Worm (Caenorhabditis elegans): ENCODE data around the gene nep-25.

Gene nep-25

ce11 chrII:5841866-5842265 is at the start of gene nep-25:
TSS of gene nep-25 (plus strand) at chrII:5842240.
- TF ChIP-seq bed-3 (GFP tag; optimal IDR thresholded peaks at IDR 0.05) (no peak), ceh-39 (tag; optimal IDR thresholded peaks at IDR 0.05) (no peak), lsy-2 (tag; optimal IDR thresholded peaks at IDR 0.05) (no peak), ztf-11 (tag; optimal IDR thresholded peaks at IDR 0.05) (no peak), drap-1 (GFP tag; optimal IDR thresholded peaks at IDR 0.05) (no peak), unc-62 (GFP tag; optimal IDR thresholded peaks at IDR 0.05) (no peak), lin-32 (GFP tag; optimal IDR thresholded peaks at IDR 0.05) (no peak), unc-120 (tag; optimal IDR thresholded peaks at IDR 0.05; ENCODE audit: poor library complexity, severe bottlenecking) (no peak), mls-2 (tag; optimal IDR thresholded peaks at IDR 0.05) (no peak), ham-2 (GFP tag; optimal IDR thresholded peaks at IDR 0.05) (no peak), blmp-1 (tag; optimal IDR thresholded peaks at IDR 0.05) (no peak), hlh-1 (tag; optimal IDR thresholded peaks at IDR 0.05) (no peak), ceh-43 (GFP tag; optimal IDR thresholded peaks at IDR 0.05) (no peak)

- TF ChIP-seq ces-1 (GFP tag; optimal IDR thresholded peaks at IDR 0.05) (no peak), nhr-12 (tag; optimal IDR thresholded peaks at IDR 0.05) (no peak), elt-3 (tag; optimal IDR thresholded peaks at IDR 0.05) (no peak), M03D4.4 (tag; optimal IDR thresholded peaks at IDR 0.05) (no peak), ztf-11 (tag; optimal IDR thresholded peaks at IDR 0.05) (no peak), nhr-28 (tag; optimal IDR thresholded peaks at IDR 0.05) (no peak), mab-5 (tag; optimal IDR thresholded peaks at IDR 0.05) (no peak), tbx-8 (GFP tag; optimal IDR thresholded peaks at IDR 0.05) (no peak), nhr-76 (tag; optimal IDR thresholded peaks at IDR 0.05) (no peak), hlh-1 (tag; optimal IDR thresholded peaks at IDR 0.05) (no peak), blmp-1 (tag; optimal IDR thresholded peaks at IDR 0.05) (no peak)
Measured at ce11 chrII:5792490-5792889, 49.5 kb upstream of the nep-25 start, which contains the start of gene K05F1.14. TSS of gene K05F1.14 (minus strand) at chrII:5792590.

- TF ChIP-seq blmp-1 (tag; optimal IDR thresholded peaks at IDR 0.05) (no peak), nhr-76 (tag; optimal IDR thresholded peaks at IDR 0.05) (no peak), nhr-28 (tag; optimal IDR thresholded peaks at IDR 0.05) (no peak), mab-5 (tag; optimal IDR thresholded peaks at IDR 0.05) (no peak), lsy-2 (tag; optimal IDR thresholded peaks at IDR 0.05) (no peak), zip-8 (tag; optimal IDR thresholded peaks at IDR 0.05) (no peak), ces-1 (GFP tag; optimal IDR thresholded peaks at IDR 0.05) (no peak), sptf-1 (tag; optimal IDR thresholded peaks at IDR 0.05) (no peak), unc-62 (GFP tag; optimal IDR thresholded peaks at IDR 0.05) (no peak), M03D4.4 (tag; optimal IDR thresholded peaks at IDR 0.05) (no peak), nhr-2 (tag; optimal IDR thresholded peaks at IDR 0.05) (no peak), mls-2 (tag; optimal IDR thresholded peaks at IDR 0.05) (no peak), ceh-83 (GFP tag; optimal IDR thresholded peaks at IDR 0.05) (no peak), bed-3 (GFP tag; optimal IDR thresholded peaks at IDR 0.05) (no peak), flh-1 (GFP tag; optimal IDR thresholded peaks at IDR 0.05) (no peak), drap-1 (GFP tag; optimal IDR thresholded peaks at IDR 0.05) (no peak), lin-13 (tag; optimal IDR thresholded peaks at IDR 0.05) (no peak), hlh-1 (tag; optimal IDR thresholded peaks at IDR 0.05) (no peak)
Measured at ce11 chrII:5794195-5794594, 47.8 kb upstream of the nep-25 start, which contains the start of gene acdh-8. TSS of gene acdh-8 (plus strand) at chrII:5794495.

- no peak for TF ChIP-seq tbx-8 (GFP tag; optimal IDR thresholded peaks at IDR 0.05)
- no peak for TF ChIP-seq ceh-43 (GFP tag; optimal IDR thresholded peaks at IDR 0.05)
- no peak for TF ChIP-seq snpc-4 (tag; optimal IDR thresholded peaks at IDR 0.05)
- TF ChIP-seq unc-120 (tag; optimal IDR thresholded peaks at IDR 0.05; ENCODE audit: poor library complexity, severe bottlenecking) = no peak
- no peak for TF ChIP-seq elt-1 (tag; optimal IDR thresholded peaks at IDR 0.05; ENCODE audit: borderline replicate concordance, insufficient read depth)
Measured at ce11 chrII:5797348-5797977, 44.6 kb upstream of the nep-25 start, which contains the start of the genes msp-63 and msp-142. TSS of gene msp-63 (minus strand) at chrII:5797448. TSS of gene msp-142 (plus strand) at chrII:5797927.

ce11 chrII:5799553-5799952 is 42.5 kb upstream of the nep-25 start, which contains the start of gene K05F1.8:
TSS of gene K05F1.8 (minus strand) at chrII:5799653.
- TF ChIP-seq unc-39 (tag; optimal IDR thresholded peaks at IDR 0.05) (no peak), elt-3 (tag; optimal IDR thresholded peaks at IDR 0.05) (no peak), unc-120 (tag; optimal IDR thresholded peaks at IDR 0.05; ENCODE audit: poor library complexity, severe bottlenecking) (no peak), ceh-39 (tag; optimal IDR thresholded peaks at IDR 0.05) (no peak), lsy-2 (tag; optimal IDR thresholded peaks at IDR 0.05) (no peak), ceh-43 (GFP tag; optimal IDR thresholded peaks at IDR 0.05) (no peak), mls-2 (tag; optimal IDR thresholded peaks at IDR 0.05) (no peak), nhr-12 (tag; optimal IDR thresholded peaks at IDR 0.05) (no peak), lin-13 (tag; optimal IDR thresholded peaks at IDR 0.05) (no peak), drap-1 (GFP tag; optimal IDR thresholded peaks at IDR 0.05) (no peak), sem-2 (GFP tag; optimal IDR thresholded peaks at IDR 0.05) (no peak), nhr-237 (tag; optimal IDR thresholded peaks at IDR 0.05) (no peak), bed-3 (GFP tag; optimal IDR thresholded peaks at IDR 0.05) (no peak), ham-2 (GFP tag; optimal IDR thresholded peaks at IDR 0.05) (no peak), M03D4.4 (tag; optimal IDR thresholded peaks at IDR 0.05) (no peak), lin-32 (GFP tag; optimal IDR thresholded peaks at IDR 0.05) (no peak), ces-1 (GFP tag; optimal IDR thresholded peaks at IDR 0.05) (no peak), mep-1 (tag; optimal IDR thresholded peaks at IDR 0.05) (no peak), blmp-1 (tag; optimal IDR thresholded peaks at IDR 0.05) (no peak), tbx-8 (GFP tag; optimal IDR thresholded peaks at IDR 0.05) (no peak)
